Worm (Caenorhabditis elegans) whole organism, L4/young adult: Measurements from ENCODE around the gene T28A11.25.

ENCODE experiments used
- W03F9.2 ChIP-seq: fragments of 150-350 bp; optimal IDR thresholded peaks from 2 replicates; lab custom pipeline; 2014; ENCODE audit warnings: missing biosample characterization, missing genetic modification characterization
- dao-5 ChIP-seq: sonication (generic microtip); optimal IDR thresholded peaks from 2 replicates; lab custom pipeline; 2016; ENCODE audit warnings: missing genotype, missing genetic modification characterization, moderate library complexity, missing compliant biosample characterization
- him-1 ChIP-seq: sonication (generic microtip); optimal IDR thresholded peaks from 2 replicates; lab custom pipeline; 2016; ENCODE audit warnings: missing genotype, missing genetic modification reagents, missing genetic modification characterization, missing compliant biosample characterization

T28A11.25 gene

ce11 chrV:3281523-3281922 lies at the start of gene T28A11.25:
Gene T28A11.25, plus strand, starts transcription at chrV:3281823.
- TF ChIP-seq him-1 (no peak), dao-5 (tag; lab: Kevin White, UChicago) (no peak), W03F9.2 (no peak)

ce11 chrV:3234887-3235286 lies 46.7 kb upstream of the T28A11.25 start, which contains the start of gene K08D9.6:
Gene K08D9.6, minus strand, starts transcription at chrV:3234987.
- TF ChIP-seq him-1 = no peak
- no peak for TF ChIP-seq dao-5 (tag; lab: Kevin White, UChicago)
- TF ChIP-seq W03F9.2 = no peak

ce11 chrV:3236610-3237009 lies 45.0 kb upstream of the T28A11.25 start, which contains the start of the genes K08D9.9 and str-16:
Gene K08D9.9, minus strand, starts transcription at chrV:3236710.
Gene str-16, plus strand, starts transcription at chrV:3236875.
- TF ChIP-seq dao-5 (tag; lab: Kevin White, UChicago) (no peak), him-1 (no peak), W03F9.2 (no peak)

- no peak for TF ChIP-seq him-1
- no peak for TF ChIP-seq dao-5 (tag; lab: Kevin White, UChicago)
- no peak for TF ChIP-seq W03F9.2
Observed at ce11 chrV:3241175-3241574, 40.4 kb upstream of the T28A11.25 start, which contains the start of gene srj-11. Gene srj-11, plus strand, starts transcription at chrV:3241424.

- no peak for TF ChIP-seq him-1
- no peak for TF ChIP-seq dao-5 (tag; lab: Kevin White, UChicago)
- TF ChIP-seq W03F9.2 = no peak
Observed at ce11 chrV:3242984-3243383, 38.6 kb upstream of the T28A11.25 start, which contains the start of gene gst-23. Gene gst-23, plus strand, starts transcription at chrV:3243284.

ce11 chrV:3244703-3245102 lies 36.9 kb upstream of the T28A11.25 start, which contains the start of gene srj-7:
Gene srj-7, plus strand, starts transcription at chrV:3245003.
- TF ChIP-seq dao-5 (tag; lab: Kevin White, UChicago) (no peak), W03F9.2 (no peak), him-1 (no peak)

ce11 chrV:3247515-3247914 lies 34.1 kb upstream of the T28A11.25 start, which contains the start of gene srj-8:
Gene srj-8, plus strand, starts transcription at chrV:3247815.
- no peak for TF ChIP-seq dao-5 (tag; lab: Kevin White, UChicago)
- TF ChIP-seq him-1 = no peak
- no peak for TF ChIP-seq W03F9.2

- no peak for TF ChIP-seq him-1
Observed at ce11 chrV:3250153-3250552, 31.5 kb upstream of the T28A11.25 start, which contains the start of gene T28A11.13. Gene T28A11.13, minus strand, starts transcription at chrV:3250253.

- no peak for TF ChIP-seq him-1
- TF ChIP-seq W03F9.2 = no peak
- no peak for TF ChIP-seq dao-5 (tag; lab: Kevin White, UChicago)
Observed at ce11 chrV:3256051-3256450, 25.6 kb upstream of the T28A11.25 start, which contains the start of gene srt-63. Gene srt-63, minus strand, starts transcription at chrV:3256151.

ce11 chrV:3256809-3257208 lies 24.8 kb upstream of the T28A11.25 start:
- no peak for TF ChIP-seq him-1
- TF ChIP-seq dao-5 (tag; lab: Kevin White, UChicago) = no peak
- TF ChIP-seq W03F9.2 = no peak

- TF ChIP-seq dao-5 (tag; lab: Kevin White, UChicago) (no peak), W03F9.2 (no peak), him-1 (no peak)
Observed at ce11 chrV:3257277-3257676, 24.3 kb upstream of the T28A11.25 start, which contains the start of gene T28A11.22. Gene T28A11.22, plus strand, starts transcription at chrV:3257577.

ce11 chrV:3259168-3259622 lies 22.4 kb upstream of the T28A11.25 start, which contains the start of gene T28A11.16:
Gene T28A11.16, minus strand, starts transcription at chrV:3259218.
- TF ChIP-seq W03F9.2 (no peak), him-1 (no peak), dao-5 (tag; lab: Kevin White, UChicago) (no peak)

ce11 chrV:3260075-3260474 lies 21.5 kb upstream of the T28A11.25 start, which contains the start of gene srbc-5:
Gene srbc-5, plus strand, starts transcription at chrV:3260375.
- TF ChIP-seq dao-5 (tag; lab: Kevin White, UChicago) = no peak
- no peak for TF ChIP-seq him-1
- TF ChIP-seq W03F9.2 = no peak

- TF ChIP-seq W03F9.2 (no peak), him-1 (no peak), dao-5 (tag; lab: Kevin White, UChicago) (no peak)
Observed at ce11 chrV:3266189-3266588, 15.4 kb upstream of the T28A11.25 start, which contains the start of gene T28A11.17. Gene T28A11.17, minus strand, starts transcription at chrV:3266289.

ce11 chrV:3267950-3268349 lies 13.7 kb upstream of the T28A11.25 start, which contains the start of gene T28A11.18:
Gene T28A11.18, minus strand, starts transcription at chrV:3268050.
- TF ChIP-seq dao-5 (tag; lab: Kevin White, UChicago) (no peak), W03F9.2 (no peak)
